Fruit fly (Drosophila melanogaster): ENCODE results near the gene CG9072.

DNA sequence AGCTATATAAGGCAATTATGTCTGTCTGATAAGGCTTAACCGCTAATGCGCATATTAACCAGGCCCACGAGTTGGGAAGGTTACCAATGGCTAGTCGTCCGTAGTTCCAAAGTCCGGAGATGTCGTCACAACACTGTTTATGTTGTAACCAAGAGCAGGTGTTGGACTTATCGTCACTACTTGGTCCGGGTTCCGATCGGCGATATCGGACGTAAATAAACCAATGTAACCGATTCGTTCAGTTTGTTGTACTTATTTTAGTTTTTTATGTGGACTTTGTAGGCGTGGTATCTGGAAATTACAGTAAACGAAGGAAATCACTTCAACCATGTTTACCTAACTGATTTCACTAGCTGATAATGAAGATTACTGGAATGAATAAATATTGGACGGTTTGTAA lies 17.4 kb downstream of the CG9072 start:
- TF ChIP-seq CTCF (optimal IDR thresholded peaks at IDR 0.05), result no peak
- no peak for TF ChIP-seq CG8478 (optimal IDR thresholded peaks at IDR 0.05)
